Fruit fly (Drosophila melanogaster): ENCODE measurements around the gene dwg.

dm6 chrX:2749693-2750092 is 22.2 kb downstream of the dwg start:
- TF ChIP-seq pan (optimal IDR thresholded peaks at IDR 0.05), result no peak
- no peak for TF ChIP-seq usp (GFP tag; optimal IDR thresholded peaks at IDR 0.05)

All from whole organism.